Fruit fly (Drosophila melanogaster) whole organism, embryonic: Measurements from ENCODE around the gene CG6983.

Experiments
- Abd-B ChIP-seq: fragments of 200-800 bp; sonication (Bioruptor generic); optimal IDR thresholded peaks from 2 replicates; lab custom pipeline; 2018; ENCODE audit warnings: missing biosample characterization, mild to moderate bottlenecking, missing genetic modification characterization, moderate library complexity
- Atf6 ChIP-seq: fragments of 200-800 bp; sonication (Bioruptor generic); IDR thresholded peaks from 2 replicates; pipeline ENCODE4 v1.3.6; 2022; ENCODE audit warnings: missing biosample characterization, missing genetic modification characterization
- CG1024 ChIP-seq: fragments of 200-800 bp; sonication (Bioruptor generic); IDR thresholded peaks from 2 replicates; pipeline ENCODE4 v1.3.6; 2022; ENCODE audit warnings: missing biosample characterization, missing genetic modification characterization
- CG10366 ChIP-seq: fragments of 200-800 bp; sonication (Bioruptor generic); IDR thresholded peaks from 2 replicates; pipeline ENCODE4 v1.3.6; 2022; ENCODE audit warnings: missing biosample characterization, missing genetic modification characterization
- CG11695 ChIP-seq: fragments of 200-800 bp; sonication (Bioruptor generic); IDR thresholded peaks from 3 replicates; pipeline ENCODE4 v1.3.6; 2022; ENCODE audit warnings: missing biosample characterization, missing genetic modification characterization
- CG12219 ChIP-seq: fragments of 200-800 bp; sonication (Bioruptor generic); optimal IDR thresholded peaks from 3 replicates; lab custom pipeline; 2018; ENCODE audit warnings: missing biosample characterization, mild to moderate bottlenecking, missing genetic modification characterization
- CG16813 ChIP-seq: fragments of 200-800 bp; sonication (Bioruptor generic); IDR thresholded peaks from 3 replicates; pipeline ENCODE4 v1.3.6; 2022; ENCODE audit warnings: missing biosample characterization, missing genetic modification characterization; ENCODE audit not compliant: partially characterized antibody
- CG16863 ChIP-seq: fragments of 200-800 bp; sonication (Bioruptor generic); optimal IDR thresholded peaks from 3 replicates; lab custom pipeline; 2016; ENCODE audit warnings: missing biosample characterization, missing genetic modification characterization
- CG17186 ChIP-seq: fragments of 200-800 bp; sonication (Bioruptor generic); optimal IDR thresholded peaks from 3 replicates; lab custom pipeline; 2017; ENCODE audit warnings: missing biosample characterization, missing genetic modification reagents, missing genetic modification characterization
- CG17568 ChIP-seq: fragments of 200-800 bp; sonication (Bioruptor generic); optimal IDR thresholded peaks from 2 replicates; lab custom pipeline; 2018; ENCODE audit warnings: missing biosample characterization, mild to moderate bottlenecking, missing genetic modification characterization, moderate library complexity
- CG18476 ChIP-seq: fragments of 200-800 bp; sonication (Bioruptor generic); optimal IDR thresholded peaks from 2 replicates; lab custom pipeline; 2016; ENCODE audit warnings: missing biosample characterization, mild to moderate bottlenecking, missing genetic modification characterization
- CG30020 ChIP-seq: fragments of 200-800 bp; optimal IDR thresholded peaks from 2 replicates; lab custom pipeline; 2019; ENCODE audit warnings: missing biosample characterization, mild to moderate bottlenecking, missing genetic modification characterization, moderate library complexity
- CG33213 ChIP-seq: fragments of 200-800 bp; sonication (Bioruptor generic); optimal IDR thresholded peaks from 3 replicates; lab custom pipeline; 2016; ENCODE audit warnings: missing biosample characterization, missing genetic modification characterization
- CG3726 ChIP-seq: fragments of 200-800 bp; sonication (Bioruptor generic); IDR thresholded peaks from 3 replicates; pipeline ENCODE4, ENCODE4 v1.3.6; 2022; ENCODE audit warnings: missing biosample characterization, missing genetic modification characterization
- CG4282 ChIP-seq: fragments of 200-800 bp; sonication (Bioruptor generic); optimal IDR thresholded peaks from 2 replicates; lab custom pipeline; 2016; ENCODE audit warnings: missing biosample characterization, missing genetic modification characterization
- CG4707 ChIP-seq: fragments of 200-800 bp; sonication (Bioruptor generic); optimal IDR thresholded peaks from 2 replicates; lab custom pipeline; 2018; ENCODE audit warnings: missing biosample characterization, mild to moderate bottlenecking, missing genetic modification characterization, moderate library complexity
- CG5180 ChIP-seq: fragments of 200-800 bp; sonication (Bioruptor generic); optimal IDR thresholded peaks from 3 replicates; lab custom pipeline; 2017; ENCODE audit warnings: missing biosample characterization, missing genetic modification characterization, mild to moderate bottlenecking, moderate library complexity, missing genetic modification reagents
- CG6654 ChIP-seq: fragments of 200-800 bp; sonication (Bioruptor generic); optimal IDR thresholded peaks from 2 replicates; lab custom pipeline; 2017; ENCODE audit warnings: missing biosample characterization, mild to moderate bottlenecking, missing genetic modification characterization
- CG7271 ChIP-seq: fragments of 200-800 bp; sonication (Bioruptor generic); optimal IDR thresholded peaks from 2 replicates; lab custom pipeline; 2018; ENCODE audit warnings: missing biosample characterization, mild to moderate bottlenecking, missing genetic modification characterization, moderate library complexity
- CG8359 ChIP-seq: fragments of 200-800 bp; sonication (Bioruptor generic); optimal IDR thresholded peaks from 2 replicates; lab custom pipeline; 2017; ENCODE audit warnings: missing biosample characterization, mild to moderate bottlenecking, missing genetic modification characterization, borderline replicate concordance
- CG8478 ChIP-seq: fragments of >200 bp; optimal IDR thresholded peaks from 2 replicates; lab custom pipeline; 2018
- CG9797 ChIP-seq: fragments of 200-800 bp; sonication (Bioruptor generic); optimal IDR thresholded peaks from 3 replicates; lab custom pipeline; 2018; ENCODE audit warnings: missing biosample characterization, mild to moderate bottlenecking, missing genetic modification characterization
- CHES-1-like ChIP-seq: fragments of 200-800 bp; sonication (Bioruptor generic); optimal IDR thresholded peaks from 2 replicates; lab custom pipeline; 2016; ENCODE audit warnings: missing biosample characterization, missing genetic modification characterization
- D19A ChIP-seq: fragments of 200-800 bp; optimal IDR thresholded peaks from 3 replicates; lab custom pipeline; 2019; ENCODE audit warnings: missing biosample characterization, mild to moderate bottlenecking, missing genetic modification characterization, moderate library complexity
- Dbx ChIP-seq: fragments of 200-800 bp; sonication (Bioruptor generic); IDR thresholded peaks from 3 replicates; pipeline ENCODE4 v1.3.6; 2022; ENCODE audit warnings: missing biosample characterization, missing genetic modification characterization
- Dll ChIP-seq: fragments of 200-800 bp; sonication (Bioruptor generic); IDR thresholded peaks from 4 replicates; pipeline ENCODE4 v1.3.6; 2022; ENCODE audit warnings: missing biosample characterization, missing genetic modification characterization; ENCODE audit not compliant: partially characterized antibody
- Eip74EF ChIP-seq, 2 experiments: fragments of 200-800 bp in 1 of 2; fragments of >200 bp in 1 of 2; sonication (Bioruptor generic) in 1 of 2; optimal IDR thresholded peaks; 2 replicates each; lab custom pipeline; 2017 to 2019; ENCODE audit warnings: missing biosample characterization in 2 of 2, missing genetic modification characterization in 2 of 2, mild to moderate bottlenecking in 1 of 2, moderate library complexity in 1 of 2
- Fer2 ChIP-seq: fragments of 200-800 bp; sonication (Bioruptor generic); optimal IDR thresholded peaks from 2 replicates; lab custom pipeline; 2018; ENCODE audit warnings: missing biosample characterization, mild to moderate bottlenecking, missing genetic modification characterization, moderate library complexity
- Fer3 ChIP-seq: fragments of 200-800 bp; sonication (Bioruptor generic); optimal IDR thresholded peaks from 2 replicates; lab custom pipeline; 2018; ENCODE audit warnings: missing biosample characterization, mild to moderate bottlenecking, missing genetic modification characterization, moderate library complexity
- Gug ChIP-seq: fragments of 200-800 bp; sonication (Bioruptor generic); IDR thresholded peaks from 4 replicates; pipeline ENCODE4 v1.3.6; 2022; ENCODE audit warnings: missing biosample characterization, missing genetic modification characterization
- Max ChIP-seq: fragments of 200-800 bp; sonication (Bioruptor generic); optimal IDR thresholded peaks from 2 replicates; lab custom pipeline; 2016; ENCODE audit warnings: missing biosample characterization, mild to moderate bottlenecking, missing genetic modification characterization
- Meics ChIP-seq: fragments of 200-800 bp; sonication (Bioruptor generic); optimal IDR thresholded peaks from 2 replicates; lab custom pipeline; 2017; ENCODE audit warnings: missing biosample characterization, mild to moderate bottlenecking, missing genetic modification characterization
- NFAT ChIP-seq: fragments of 200-800 bp; sonication (Bioruptor generic); IDR thresholded peaks from 2 replicates; pipeline ENCODE4 v1.3.6; 2022; ENCODE audit warnings: missing biosample characterization, missing genetic modification characterization
- NK7.1 ChIP-seq: fragments of 200-800 bp; sonication (Bioruptor generic); optimal IDR thresholded peaks from 3 replicates; lab custom pipeline; 2016; ENCODE audit warnings: missing biosample characterization, missing genetic modification characterization
- Nf-YA ChIP-seq: fragments of 200-800 bp; sonication (Bioruptor generic); IDR thresholded peaks from 2 replicates; pipeline ENCODE4 v1.3.6; 2022; ENCODE audit warnings: missing biosample characterization, missing genetic modification characterization
- ab ChIP-seq: fragments of 200-800 bp; sonication (Bioruptor generic); optimal IDR thresholded peaks from 2 replicates; lab custom pipeline; 2016; ENCODE audit warnings: missing biosample characterization, missing genetic modification characterization
- ac ChIP-seq: fragments of 200-800 bp; sonication (Bioruptor generic); optimal IDR thresholded peaks from 3 replicates; lab custom pipeline; 2017; ENCODE audit warnings: missing biosample characterization, mild to moderate bottlenecking, missing genetic modification characterization
- aop ChIP-seq: fragments of 200-800 bp; sonication (Bioruptor generic); IDR thresholded peaks from 2 replicates; pipeline ENCODE4 v1.3.6; 2022; ENCODE audit warnings: missing biosample characterization, missing genetic modification characterization
- bigmax ChIP-seq: fragments of 200-800 bp; sonication (Bioruptor generic); optimal IDR thresholded peaks from 2 replicates; lab custom pipeline; 2018; ENCODE audit warnings: missing biosample characterization, mild to moderate bottlenecking, missing genetic modification characterization
- bsh ChIP-seq, 2 experiments: fragments of 200-800 bp; sonication (Bioruptor generic); optimal IDR thresholded peaks; 2 replicates each; lab custom pipeline; 2017 to 2018; ENCODE audit warnings: mild to moderate bottlenecking in 2 of 2, missing biosample characterization in 2 of 2, missing genetic modification characterization in 2 of 2, moderate library complexity in 1 of 2
- dysf ChIP-seq: fragments of 200-800 bp; sonication (Bioruptor generic); IDR thresholded peaks from 3 replicates; pipeline ENCODE4 v1.3.6; 2022; ENCODE audit warnings: missing biosample characterization, missing genetic modification characterization
- ems ChIP-seq: fragments of 200-800 bp; sonication (Bioruptor generic); optimal IDR thresholded peaks from 3 replicates; lab custom pipeline; 2016; ENCODE audit warnings: missing biosample characterization, missing genetic modification characterization
- esg ChIP-seq: fragments of 200-800 bp; sonication (Bioruptor generic); conservative IDR thresholded peaks from 2 replicates; pipeline ENCODE4 v1.3.6; 2022; ENCODE audit warnings: missing biosample characterization, missing genetic modification characterization
- fru ChIP-seq: fragments of >200 bp; optimal IDR thresholded peaks from 2 replicates; lab custom pipeline; 2017
- grn ChIP-seq: fragments of 200-800 bp; sonication (Bioruptor generic); optimal IDR thresholded peaks from 3 replicates; lab custom pipeline; 2017; ENCODE audit warnings: missing biosample characterization, missing genetic modification characterization
- kay ChIP-seq: fragments of 200-800 bp; sonication (Bioruptor generic); optimal IDR thresholded peaks from 2 replicates; lab custom pipeline; 2016; ENCODE audit warnings: missing biosample characterization, missing genetic modification characterization
- lab ChIP-seq: fragments of 200-800 bp; sonication (Bioruptor generic); optimal IDR thresholded peaks from 3 replicates; lab custom pipeline; 2017; ENCODE audit warnings: missing biosample characterization, missing genetic modification characterization, mild to moderate bottlenecking, moderate library complexity, missing genetic modification reagents
- mam ChIP-seq: fragments of 200-800 bp; sonication (Bioruptor generic); optimal IDR thresholded peaks from 3 replicates; lab custom pipeline; 2016; ENCODE audit warnings: missing biosample characterization, missing genetic modification characterization
- nmo ChIP-seq: fragments of 200-800 bp; sonication (Bioruptor generic); optimal IDR thresholded peaks from 2 replicates; lab custom pipeline; 2018; ENCODE audit warnings: missing biosample characterization, mild to moderate bottlenecking, missing genetic modification characterization, moderate library complexity
- pnt ChIP-seq: fragments of 200-800 bp; sonication (Bioruptor generic); optimal IDR thresholded peaks from 3 replicates; lab custom pipeline; 2016; ENCODE audit warnings: missing biosample characterization, missing genetic modification characterization
- sob ChIP-seq: fragments of 200-800 bp; sonication (Bioruptor generic); IDR thresholded peaks from 2 replicates; pipeline ENCODE4 v1.3.6; 2022; ENCODE audit warnings: missing biosample characterization, missing genetic modification characterization

CG6983 gene

dm6 chr3L:8445027-8445426 is 4.2 kb downstream of the CG6983 start (continued):
- TF ChIP-seq aop (no peak), CG6654 (GFP tag; lab: Kevin White, UChicago) (no peak), bigmax (GFP tag; lab: Kevin White, UChicago) (no peak), ems (GFP tag; lab: Kevin White, UChicago) (no peak), CG4707 (GFP tag; lab: Kevin White, UChicago) (no peak), CG18476 (GFP tag; lab: Kevin White, UChicago) (no peak), lab (GFP tag; lab: Kevin White, UChicago) (peak; percentile 68), CG8478 (no peak), CG3726 (GFP tag; lab: Robert Waterston, UW) (no peak), CG7271 (tag; lab: Kevin White, UChicago) (peak; percentile 83), CHES-1-like (GFP tag; lab: Kevin White, UChicago) (no peak), CG12219 (GFP tag; lab: Kevin White, UChicago) (no peak), CG5180 (GFP tag; lab: Kevin White, UChicago) (peak; percentile 26), nmo (GFP tag; lab: Kevin White, UChicago) (peak; percentile 20), Meics (GFP tag; lab: Kevin White, UChicago) (peak; percentile 62), CG17568 (GFP tag; lab: Kevin White, UChicago) (no peak), CG8359 (GFP tag; lab: Kevin White, UChicago) (peak; percentile 21), CG30020 (no peak), kay (GFP tag; lab: Kevin White, UChicago) (no peak), NK7.1 (GFP tag; lab: Kevin White, UChicago) (no peak), CG17186 (GFP tag; lab: Kevin White, UChicago) (no peak), Abd-B (no peak), Nf-YA (GFP tag; lab: Robert Waterston, UW) (no peak), sob (GFP tag; lab: Robert Waterston, UW) (no peak), mam (GFP tag; lab: Kevin White, UChicago) (no peak), CG33213 (GFP tag; lab: Kevin White, UChicago) (no peak), Dbx (GFP tag; lab: Robert Waterston, UW) (no peak), CG11695 (peak; percentile 71), Dll (GFP tag; lab: Robert Waterston, UW) (no peak), ab (GFP tag; lab: Kevin White, UChicago) (no peak), dysf (peak; percentile 67; the same call in 2 of the 3 replicates), pnt (GFP tag; lab: Kevin White, UChicago) (no peak), CG10366 (GFP tag; lab: Robert Waterston, UW) (peak; percentile 41; the same call in 1 of the 2 replicates), CG16813 (GFP tag; lab: Robert Waterston, UW) (no peak), Fer3 (tag; lab: Kevin White, UChicago) (peak; percentile 60), bsh (GFP tag; optimal IDR thresholded peaks at IDR 0.05; lab: Kevin White, UChicago) (peak in 1 of 2 experiments; percentile 8), esg (GFP tag; lab: Robert Waterston, UW) (0 out of 2 replicates have a peak, but pooled peaks have one; percentile 13), Fer2 (tag; lab: Kevin White, UChicago) (no peak), CG1024 (GFP tag; lab: Robert Waterston, UW) (no peak), CG9797 (GFP tag; lab: Kevin White, UChicago) (no peak), CG16863 (no peak), NFAT (no peak), grn (GFP tag; lab: Kevin White, UChicago) (no peak), Gug (GFP tag; lab: Robert Waterston, UW) (0 out of 4 replicates have a peak, but pooled peaks have one; percentile 39), Atf6 (GFP tag; lab: Robert Waterston, UW) (no peak), fru (lab: Kevin White, UChicago) (no peak), Eip74EF (GFP tag; optimal IDR thresholded peaks at IDR 0.05; lab: Kevin White, UChicago) (peak in 1 of 2 experiments; percentile 39), CG4282 (GFP tag; lab: Kevin White, UChicago) (no peak), Max (GFP tag; lab: Kevin White, UChicago) (peak; percentile 31), D19A (peak; percentile 66), ac (GFP tag; lab: Kevin White, UChicago) (no peak)
